Worm (Caenorhabditis elegans) whole organism, young adult: ENCODE results near the gene col-165.

Experiments
- B0019.2 ChIP-seq: fragments of 200-800 bp; sonication (Bioruptor generic); conservative IDR thresholded peaks from 2 replicates; pipeline ENCODE4 v1.3.6; 2022; ENCODE audit warnings: missing genetic modification reagents, missing genetic modification characterization, missing compliant biosample characterization
- C06A6.2 ChIP-seq: fragments of 200-800 bp; sonication (Bioruptor generic); conservative IDR thresholded peaks from 2 replicates; pipeline ENCODE4 v1.3.6; 2022; ENCODE audit warnings: missing genetic modification characterization, missing compliant biosample characterization
- C17E4.6 ChIP-seq: fragments of 200-800 bp; sonication (Bioruptor generic); IDR thresholded peaks from 2 replicates; pipeline ENCODE4 v1.3.6; 2022; ENCODE audit warnings: missing genetic modification reagents, missing genetic modification characterization, missing compliant biosample characterization
- D2030.7 ChIP-seq: fragments of 200-800 bp; sonication (Bioruptor generic); IDR thresholded peaks from 2 replicates; pipeline ENCODE4 v1.3.6; 2022; ENCODE audit warnings: missing genetic modification reagents, missing genetic modification characterization, missing compliant biosample characterization
- F57C9.4 ChIP-seq: sonication (generic microtip); optimal IDR thresholded peaks from 2 replicates; lab custom pipeline; 2017; ENCODE audit warnings: mild to moderate bottlenecking, missing genetic modification characterization, missing compliant biosample characterization
- K11D2.4 ChIP-seq: fragments of 200-800 bp; sonication (Bioruptor generic); IDR thresholded peaks from 2 replicates; pipeline ENCODE4 v1.3.6; 2022; ENCODE audit warnings: missing genetic modification reagents, missing genetic modification characterization, missing compliant biosample characterization
- Y53G8AR.9 ChIP-seq: fragments of 200-800 bp; sonication (Bioruptor generic); conservative IDR thresholded peaks from 2 replicates; pipeline ENCODE4 v1.3.6; 2022; ENCODE audit warnings: missing genetic modification reagents, missing genetic modification characterization, missing compliant biosample characterization
- aptf-3 ChIP-seq: fragments of 200-800 bp; sonication (Bioruptor generic); IDR thresholded peaks from 2 replicates; pipeline ENCODE4 v1.3.6; 2022; ENCODE audit warnings: missing genetic modification characterization, missing compliant biosample characterization
- atf-7 ChIP-seq: sonication (generic microtip); optimal IDR thresholded peaks from 2 replicates; lab custom pipeline; 2017; ENCODE audit warnings: mild to moderate bottlenecking, missing genetic modification characterization, missing compliant biosample characterization
- attf-6 ChIP-seq: fragments of 200-800 bp; sonication (Bioruptor generic); IDR thresholded peaks from 2 replicates; pipeline ENCODE4 v1.3.6; 2022; ENCODE audit warnings: missing genetic modification reagents, missing genetic modification characterization, missing compliant biosample characterization
- bed-1 ChIP-seq: fragments of 200-800 bp; sonication (Bioruptor generic); IDR thresholded peaks from 2 replicates; pipeline ENCODE4 v1.3.6; 2022; ENCODE audit warnings: missing genetic modification reagents, missing genetic modification characterization, missing compliant biosample characterization
- ceh-79 ChIP-seq: sonication (generic microtip); optimal IDR thresholded peaks from 2 replicates; lab custom pipeline; 2017; ENCODE audit warnings: mild to moderate bottlenecking, missing genetic modification characterization, missing compliant biosample characterization
- egl-44 ChIP-seq: fragments of 200-800 bp; sonication (Bioruptor generic); IDR thresholded peaks from 2 replicates; pipeline ENCODE4 v1.3.6; 2022; ENCODE audit warnings: missing genetic modification reagents, missing genetic modification characterization, missing compliant biosample characterization
- ets-4 ChIP-seq: fragments of 200-800 bp; sonication (Bioruptor generic); optimal IDR thresholded peaks from 2 replicates; lab custom pipeline; 2018; ENCODE audit warnings: mild to moderate bottlenecking, missing genetic modification characterization, missing compliant biosample characterization
- gei-17 ChIP-seq: fragments of 200-800 bp; sonication (Bioruptor generic); optimal IDR thresholded peaks from 2 replicates; lab custom pipeline; 2018; ENCODE audit warnings: mild to moderate bottlenecking, missing genetic modification characterization, missing compliant biosample characterization
- him-1 ChIP-seq: sonication (generic microtip); optimal IDR thresholded peaks from 2 replicates; lab custom pipeline; 2016; ENCODE audit warnings: missing genotype, missing genetic modification reagents, missing genetic modification characterization, missing compliant biosample characterization
- hlh-12 ChIP-seq: sonication (generic microtip); optimal IDR thresholded peaks from 2 replicates; lab custom pipeline; 2016; ENCODE audit warnings: missing genetic modification characterization, missing compliant biosample characterization
- hmg-20 ChIP-seq: fragments of 200-800 bp; sonication (Bioruptor generic); IDR thresholded peaks from 2 replicates; pipeline ENCODE4 v1.3.6; 2022; ENCODE audit warnings: missing genetic modification reagents, missing genetic modification characterization, missing compliant biosample characterization
- lin-35 ChIP-seq, 3 experiments: fragments of 150-350 bp in 2 of 3; sonication (generic microtip) in 1 of 3; optimal IDR thresholded peaks; 2 replicates each; lab custom pipeline; 2014 to 2018; ENCODE audit warnings: missing biosample characterization in 3 of 3, missing genetic modification characterization in 3 of 3, missing genetic modification reagents in 3 of 3
- lsy-27 ChIP-seq: sonication (generic microtip); optimal IDR thresholded peaks from 2 replicates; lab custom pipeline; 2017; ENCODE audit warnings: missing genetic modification characterization, mild to moderate bottlenecking, missing compliant biosample characterization, antibody characterized with exemption, missing genotype, borderline replicate concordance; ENCODE audit not compliant: insufficient read depth
- mel-28 ChIP-seq: sonication (generic microtip); optimal IDR thresholded peaks from 2 replicates; lab custom pipeline; 2016; ENCODE audit warnings: borderline replicate concordance, mild to moderate bottlenecking, missing genetic modification characterization, missing compliant biosample characterization
- nhr-27 ChIP-seq: fragments of 200-800 bp; sonication (Bioruptor generic); optimal IDR thresholded peaks from 2 replicates; lab custom pipeline; 2018; ENCODE audit warnings: mild to moderate bottlenecking, missing genetic modification characterization, moderate library complexity, missing compliant biosample characterization
- nhr-90 ChIP-seq: sonication (generic microtip); optimal IDR thresholded peaks from 2 replicates; lab custom pipeline; 2016; ENCODE audit warnings: missing genotype, mild to moderate bottlenecking, missing genetic modification characterization, missing compliant biosample characterization
- pbrm-1 ChIP-seq: fragments of 200-800 bp; sonication (Bioruptor generic); IDR thresholded peaks from 2 replicates; pipeline ENCODE4 v1.3.6; 2022; ENCODE audit warnings: missing genetic modification reagents, missing genetic modification characterization, missing compliant biosample characterization
- pha-4 ChIP-seq: fragments of 150-350 bp; sonication (generic microtip); optimal IDR thresholded peaks from 2 replicates; lab custom pipeline; 2014; ENCODE audit warnings: missing biosample characterization, missing genetic modification reagents, missing genetic modification characterization
- snpc-3.4 ChIP-seq: sonication (generic microtip); optimal IDR thresholded peaks from 2 replicates; lab custom pipeline; 2017; ENCODE audit warnings: missing genetic modification characterization, mild to moderate bottlenecking, missing compliant biosample characterization, antibody characterized with exemption, moderate library complexity, missing genotype, missing genetic modification reagents
- snpc-4 ChIP-seq, 5 experiments: fragments of 150-350 bp in 1 of 5; sonication (generic microtip) in 4 of 5; optimal IDR thresholded peaks; 2 replicates each; lab custom pipeline; 2014 to 2018; ENCODE audit warnings: missing genetic modification characterization in 5 of 5, missing biosample characterization in 3 of 5, antibody characterized with exemption in 2 of 5, mild to moderate bottlenecking in 2 of 5, missing compliant biosample characterization in 2 of 5, missing genotype in 2 of 5, moderate library complexity in 2 of 5, missing genetic modification reagents in 1 of 5
- sptf-2 ChIP-seq: fragments of 200-800 bp; sonication (Bioruptor generic); optimal IDR thresholded peaks from 2 replicates; lab custom pipeline; 2018; ENCODE audit warnings: mild to moderate bottlenecking, missing genetic modification characterization, missing compliant biosample characterization
- tbp1 ChIP-seq: fragments of 200-800 bp; sonication (Bioruptor generic); optimal IDR thresholded peaks from 2 replicates; lab custom pipeline; 2018; ENCODE audit warnings: mild to moderate bottlenecking, missing genetic modification characterization, missing compliant biosample characterization
- unc-130 ChIP-seq: sonication (generic microtip); optimal IDR thresholded peaks from 2 replicates; lab custom pipeline; 2016; ENCODE audit warnings: missing genetic modification reagents, missing genetic modification characterization, missing compliant biosample characterization
- xnd-1 ChIP-seq: sonication (generic microtip); optimal IDR thresholded peaks from 2 replicates; lab custom pipeline; 2016; ENCODE audit warnings: missing genotype, missing genetic modification reagents, missing genetic modification characterization, missing compliant biosample characterization
- zfh-2 ChIP-seq: fragments of 200-800 bp; sonication (Bioruptor generic); conservative IDR thresholded peaks from 2 replicates; pipeline ENCODE4 v1.3.6; 2022; ENCODE audit warnings: missing genetic modification reagents, missing genetic modification characterization, missing compliant biosample characterization
- ztf-3 ChIP-seq: fragments of 200-800 bp; sonication (Bioruptor generic); optimal IDR thresholded peaks from 2 replicates; lab custom pipeline; 2018; ENCODE audit warnings: mild to moderate bottlenecking, missing genetic modification characterization, missing compliant biosample characterization

col-165 gene

ce11 chrX:4362522-4362921 lies 9.1 kb downstream of the col-165 start, which contains the start of gene F14H12.7:
TSS of gene F14H12.7 (minus strand) at chrX:4362622.
- TF ChIP-seq bed-1 (GFP tag; lab: Robert Waterston, UW) = no peak
- TF ChIP-seq lsy-27 (tag; lab: Kevin White, UChicago) = no peak
- TF ChIP-seq gei-17 = no peak
- TF ChIP-seq xnd-1 (tag; lab: Kevin White, UChicago) = no peak
- TF ChIP-seq ceh-79 (tag; lab: Kevin White, UChicago) = no peak
- no peak for TF ChIP-seq unc-130 (GFP tag; lab: Kevin White, UChicago)
- no peak for TF ChIP-seq ets-4 (GFP tag; lab: Kevin White, UChicago)
- no peak for TF ChIP-seq hmg-20 (GFP tag; lab: Robert Waterston, UW)
- no peak for TF ChIP-seq zfh-2 (GFP tag; lab: Robert Waterston, UW)
- no peak for TF ChIP-seq ztf-3 (GFP tag; lab: Kevin White, UChicago)
- no peak for TF ChIP-seq mel-28 (tag; lab: Kevin White, UChicago)
- no peak for TF ChIP-seq pha-4
- no peak for TF ChIP-seq snpc-4 (GFP tag; optimal IDR thresholded peaks at IDR 0.05; lab: Kevin White, UChicago)
- TF ChIP-seq snpc-4 (tag; optimal IDR thresholded peaks at IDR 0.05; lab: Kevin White, UChicago) = no peak
- TF ChIP-seq C17E4.6 (GFP tag; lab: Robert Waterston, UW) = no peak
- no peak for TF ChIP-seq tbp1
- no peak for TF ChIP-seq nhr-27 (tag; lab: Kevin White, UChicago)
- no peak for TF ChIP-seq snpc-3.4 (tag; lab: Kevin White, UChicago)
- TF ChIP-seq atf-7 (tag; lab: Kevin White, UChicago) = no peak
- TF ChIP-seq sptf-2 = no peak
- TF ChIP-seq attf-6 (GFP tag; lab: Robert Waterston, UW) = no peak
- TF ChIP-seq, all 124 proteins: peak for 0

- TF ChIP-seq pha-4 = no peak
- TF ChIP-seq aptf-3 (GFP tag; lab: Robert Waterston, UW) = no peak
- no peak for TF ChIP-seq snpc-4 (GFP tag; optimal IDR thresholded peaks at IDR 0.05; lab: Kevin White, UChicago)
- TF ChIP-seq snpc-4 (tag; optimal IDR thresholded peaks at IDR 0.05; lab: Kevin White, UChicago) = no peak
- TF ChIP-seq, all 124 proteins: peak for 0
Observed at ce11 chrX:4363200-4363599, 9.8 kb downstream of the col-165 start, which contains the start of gene F14H12.17. TSS of gene F14H12.17 (minus strand) at chrX:4363300.

- no peak for TF ChIP-seq D2030.7
- TF ChIP-seq C06A6.2 (GFP tag; lab: Robert Waterston, UW) = no peak
- TF ChIP-seq hlh-12 (tag; lab: Kevin White, UChicago) = no peak
- no peak for TF ChIP-seq ceh-79 (tag; lab: Kevin White, UChicago)
- no peak for TF ChIP-seq pha-4
- TF ChIP-seq Y53G8AR.9 (GFP tag; lab: Robert Waterston, UW) = no peak
- no peak for TF ChIP-seq nhr-90 (tag; lab: Kevin White, UChicago)
- no peak for TF ChIP-seq K11D2.4 (GFP tag; lab: Robert Waterston, UW)
Observed at ce11 chrX:4364877-4365276, 11.5 kb downstream of the col-165 start, which contains the start of gene F14H12.8. TSS of gene F14H12.8 (minus strand) at chrX:4364977.

ce11 chrX:4366231-4366630 lies 12.8 kb downstream of the col-165 start, which contains the start of gene R160.3:
TSS of gene R160.3 (minus strand) at chrX:4366331.
- TF ChIP-seq B0019.2 (no peak), lin-35 (GFP tag; optimal IDR thresholded peaks at IDR 0.05; lab: Kevin White, UChicago) (no peak), egl-44 (GFP tag; lab: Robert Waterston, UW) (no peak)

- no peak for TF ChIP-seq pbrm-1
- TF ChIP-seq sptf-2 = no peak
- no peak for TF ChIP-seq him-1
- TF ChIP-seq F57C9.4 (tag; lab: Kevin White, UChicago) = no peak
Observed at ce11 chrX:4367414-4367813, 14.0 kb downstream of the col-165 start, which contains the start of gene R160.10. TSS of gene R160.10 (minus strand) at chrX:4367514.
